Fruit fly (Drosophila melanogaster) whole organism, prepupa: ENCODE measurements around the gene FASN2.

Source experiments
- CG10631 ChIP-seq: fragments of 200-800 bp; sonication (Bioruptor generic); optimal IDR thresholded peaks from 2 replicates; lab custom pipeline; 2016; ENCODE audit warnings: missing biosample characterization, missing genetic modification characterization
- CG15336 ChIP-seq: fragments of 200-800 bp; sonication (Bioruptor generic); IDR thresholded peaks from 2 replicates; pipeline ENCODE4 v1.3.6; 2022; ENCODE audit warnings: missing biosample characterization, missing genetic modification characterization
- CG1621 ChIP-seq: fragments of 200-800 bp; sonication (Bioruptor generic); optimal IDR thresholded peaks from 3 replicates; lab custom pipeline; 2018; ENCODE audit warnings: missing biosample characterization, mild to moderate bottlenecking, missing genetic modification characterization
- CG16779 ChIP-seq: fragments of 200-800 bp; sonication (Bioruptor generic); optimal IDR thresholded peaks from 3 replicates; lab custom pipeline; 2017; ENCODE audit warnings: missing biosample characterization, mild to moderate bottlenecking, missing genetic modification characterization
- CG3032 ChIP-seq: fragments of 200-800 bp; optimal IDR thresholded peaks from 2 replicates; lab custom pipeline; 2019; ENCODE audit warnings: missing biosample characterization, mild to moderate bottlenecking, missing genetic modification characterization, moderate library complexity
- CG31627 ChIP-seq: fragments of 200-800 bp; sonication (Bioruptor generic); optimal IDR thresholded peaks from 3 replicates; lab custom pipeline; 2016; ENCODE audit warnings: missing biosample characterization, missing genetic modification characterization
- CG32006 ChIP-seq: fragments of 200-800 bp; sonication (Bioruptor generic); optimal IDR thresholded peaks from 3 replicates; lab custom pipeline; 2017; ENCODE audit warnings: missing biosample characterization, mild to moderate bottlenecking, missing genetic modification characterization
- CG34406 ChIP-seq: fragments of 200-800 bp; sonication (Bioruptor generic); optimal IDR thresholded peaks from 3 replicates; lab custom pipeline; 2016; ENCODE audit warnings: missing biosample characterization, missing genetic modification characterization
- CG4318 ChIP-seq: fragments of 200-800 bp; sonication (Bioruptor generic); optimal IDR thresholded peaks from 3 replicates; lab custom pipeline; 2017; ENCODE audit warnings: missing biosample characterization, mild to moderate bottlenecking, missing genetic modification characterization
- CG6163 ChIP-seq: fragments of 200-800 bp; sonication (Bioruptor generic); IDR thresholded peaks from 3 replicates; pipeline ENCODE4 v1.3.6; 2022; ENCODE audit warnings: missing biosample characterization, missing genetic modification characterization
- CG6276 ChIP-seq: fragments of 200-800 bp; sonication (Bioruptor generic); optimal IDR thresholded peaks from 2 replicates; lab custom pipeline; 2017; ENCODE audit warnings: missing biosample characterization, mild to moderate bottlenecking, missing genetic modification characterization
- CG6808 ChIP-seq: fragments of 200-800 bp; sonication (Bioruptor generic); optimal IDR thresholded peaks from 3 replicates; lab custom pipeline; 2017; ENCODE audit warnings: missing biosample characterization, missing genetic modification characterization, mild to moderate bottlenecking, moderate library complexity, missing genetic modification reagents
- CG7368 ChIP-seq: fragments of 200-800 bp; sonication (Bioruptor generic); optimal IDR thresholded peaks from 3 replicates; lab custom pipeline; 2016; ENCODE audit warnings: missing biosample characterization, missing genetic modification characterization
- CG8119 ChIP-seq: fragments of 200-800 bp; sonication (Bioruptor generic); IDR thresholded peaks from 3 replicates; pipeline ENCODE4 v1.3.6; 2022; ENCODE audit warnings: missing biosample characterization, missing genetic modification characterization
- CG8319 ChIP-seq: fragments of 200-800 bp; sonication (Bioruptor generic); optimal IDR thresholded peaks from 3 replicates; lab custom pipeline; 2016; ENCODE audit warnings: missing biosample characterization, missing genetic modification characterization
- Eip78C ChIP-seq: fragments of 200-800 bp; sonication (Bioruptor generic); peaks from one replicate; lab custom pipeline; 2016; ENCODE audit warnings: missing biosample characterization, missing genetic modification characterization
- Eip93F ChIP-seq: fragments of 200-800 bp; sonication (Bioruptor generic); optimal IDR thresholded peaks from 2 replicates; lab custom pipeline; 2016; ENCODE audit warnings: missing biosample characterization, mild to moderate bottlenecking, missing genetic modification characterization
- Hr4 ChIP-seq: fragments of 200-800 bp; sonication (Bioruptor generic); optimal IDR thresholded peaks from 3 replicates; lab custom pipeline; 2016; ENCODE audit warnings: missing biosample characterization, missing genetic modification characterization
- Lpt ChIP-seq: fragments of 200-800 bp; sonication (Bioruptor generic); optimal IDR thresholded peaks from 3 replicates; lab custom pipeline; 2016; ENCODE audit warnings: missing biosample characterization, missing genetic modification characterization
- OdsH ChIP-seq: fragments of 200-800 bp; sonication (Bioruptor generic); optimal IDR thresholded peaks from 3 replicates; lab custom pipeline; 2016; ENCODE audit warnings: missing biosample characterization, missing genetic modification characterization
- Smox ChIP-seq: fragments of 200-800 bp; sonication (Bioruptor generic); optimal IDR thresholded peaks from 3 replicates; lab custom pipeline; 2016; ENCODE audit warnings: missing biosample characterization, missing genetic modification characterization
- Sox14 ChIP-seq: fragments of 200-800 bp; sonication (Bioruptor generic); optimal IDR thresholded peaks from 3 replicates; lab custom pipeline; 2016; ENCODE audit warnings: missing biosample characterization, missing genetic modification characterization
- Sox15 ChIP-seq: fragments of 200-800 bp; sonication (Bioruptor generic); optimal IDR thresholded peaks from 3 replicates; lab custom pipeline; 2016; ENCODE audit warnings: missing biosample characterization, missing genetic modification characterization
- achi ChIP-seq: fragments of 200-800 bp; sonication (Bioruptor generic); optimal IDR thresholded peaks from 3 replicates; lab custom pipeline; 2016; ENCODE audit warnings: missing biosample characterization, missing genetic modification characterization
- acj6 ChIP-seq: fragments of 200-800 bp; sonication (Bioruptor generic); optimal IDR thresholded peaks from 3 replicates; lab custom pipeline; 2016; ENCODE audit warnings: missing biosample characterization, missing genetic modification characterization
- cyc ChIP-seq: fragments of 200-800 bp; sonication (Bioruptor generic); optimal IDR thresholded peaks from 3 replicates; lab custom pipeline; 2016; ENCODE audit warnings: missing biosample characterization, missing genetic modification characterization
- dac ChIP-seq: fragments of 200-800 bp; sonication (Bioruptor generic); optimal IDR thresholded peaks from 2 replicates; lab custom pipeline; 2017; ENCODE audit warnings: missing biosample characterization, mild to moderate bottlenecking, missing genetic modification characterization
- eg ChIP-seq: fragments of 200-800 bp; sonication (Bioruptor generic); IDR thresholded peaks from 3 replicates; pipeline ENCODE4 v1.3.6; 2022; ENCODE audit warnings: missing biosample characterization, missing genetic modification characterization
- esn ChIP-seq: fragments of 200-800 bp; sonication (Bioruptor generic); optimal IDR thresholded peaks from 2 replicates; lab custom pipeline; 2016; ENCODE audit warnings: missing biosample characterization, mild to moderate bottlenecking, missing genetic modification characterization, moderate library complexity
- fd59A ChIP-seq: fragments of 200-800 bp; sonication (Bioruptor generic); optimal IDR thresholded peaks from 2 replicates; lab custom pipeline; 2017; ENCODE audit warnings: missing biosample characterization, mild to moderate bottlenecking, missing genetic modification characterization, missing genetic modification reagents
- fd85E ChIP-seq: fragments of 200-800 bp; sonication (Bioruptor generic); optimal IDR thresholded peaks from 3 replicates; lab custom pipeline; 2016; ENCODE audit warnings: missing biosample characterization, missing genetic modification characterization
- fkh ChIP-seq: fragments of 200-800 bp; sonication (Bioruptor generic); optimal IDR thresholded peaks from 3 replicates; lab custom pipeline; 2017; ENCODE audit warnings: missing biosample characterization, mild to moderate bottlenecking, missing genetic modification characterization, moderate library complexity
- lz ChIP-seq: fragments of 200-800 bp; sonication (Bioruptor generic); optimal IDR thresholded peaks from 3 replicates; lab custom pipeline; 2016; ENCODE audit warnings: missing biosample characterization, missing genetic modification characterization
- net ChIP-seq: fragments of 200-800 bp; sonication (Bioruptor generic); optimal IDR thresholded peaks from 3 replicates; lab custom pipeline; 2016; ENCODE audit warnings: missing biosample characterization, missing genetic modification characterization
- pdm3 ChIP-seq: fragments of 200-800 bp; sonication (Bioruptor generic); optimal IDR thresholded peaks from 3 replicates; lab custom pipeline; 2016; ENCODE audit warnings: missing biosample characterization, missing genetic modification characterization
- salr ChIP-seq, 2 experiments: fragments of 200-800 bp; sonication (Bioruptor generic); optimal IDR thresholded peaks; 3 replicates each; lab custom pipeline; 2016 to 2018; ENCODE audit warnings: missing biosample characterization in 2 of 2, missing genetic modification characterization in 2 of 2, mild to moderate bottlenecking in 1 of 2
- topi ChIP-seq: fragments of 200-800 bp; sonication (Bioruptor generic); optimal IDR thresholded peaks from 3 replicates; lab custom pipeline; 2016; ENCODE audit warnings: missing biosample characterization, missing genetic modification characterization
- vri ChIP-seq: fragments of 200-800 bp; sonication (Bioruptor generic); optimal IDR thresholded peaks from 3 replicates; lab custom pipeline; 2016; ENCODE audit warnings: missing biosample characterization, mild to moderate bottlenecking, missing genetic modification characterization

The FASN2 gene

dm6 chr2L:3043647-3044046 lies at the start of gene FASN2:
Gene FASN2 (plus strand): TSS chr2L:3043947.
- no peak for TF ChIP-seq CG6276 (GFP tag; lab: Kevin White, UChicago)
- TF ChIP-seq net, result no peak

dm6 chr2L:2999113-2999512 lies 44.6 kb upstream of the FASN2 start, which contains the start of gene Ccdc85:
Gene Ccdc85 (plus strand): TSS chr2L:2999286.
- TF ChIP-seq CG6163 (GFP tag; lab: Robert Waterston, UW) (0 out of 3 replicates have a peak, but pooled peaks have one; percentile 7), Sox14 (GFP tag; lab: Kevin White, UChicago) (peak; percentile 12), CG1621 (tag; lab: Kevin White, UChicago) (peak; percentile 4), CG7368 (GFP tag; lab: Kevin White, UChicago) (no peak), esn (GFP tag; lab: Kevin White, UChicago) (peak; percentile 26), Eip78C (GFP tag; lab: Kevin White, UChicago) (peak; percentile 41)

- TF ChIP-seq CG34406 (GFP tag; lab: Kevin White, UChicago) (no peak), fkh (GFP tag; lab: Kevin White, UChicago) (peak; percentile 69), eg (GFP tag; lab: Robert Waterston, UW) (0 out of 3 replicates have a peak, but pooled peaks have one; percentile 9), Eip78C (GFP tag; lab: Kevin White, UChicago) (peak; percentile 38)
These were observed 44.1 kb upstream of the FASN2 start for dm6 chr2L:2999609-3000008.

dm6 chr2L:3000517-3000934 lies 43.2 kb upstream of the FASN2 start:
- TF ChIP-seq cyc (GFP tag; lab: Kevin White, UChicago) (no peak), CG6276 (GFP tag; lab: Kevin White, UChicago) (no peak), esn (GFP tag; lab: Kevin White, UChicago) (no peak), CG4318 (GFP tag; lab: Kevin White, UChicago) (no peak), pdm3 (GFP tag; lab: Kevin White, UChicago) (no peak), fd59A (GFP tag; lab: Kevin White, UChicago) (no peak), CG10631 (GFP tag; lab: Kevin White, UChicago) (no peak), CG15336 (GFP tag; lab: Robert Waterston, UW) (no peak), vri (GFP tag; lab: Kevin White, UChicago) (no peak), CG7368 (GFP tag; lab: Kevin White, UChicago) (no peak), CG6808 (no peak), CG8319 (GFP tag; lab: Kevin White, UChicago) (no peak), dac (GFP tag; lab: Kevin White, UChicago) (no peak), Lpt (GFP tag; lab: Kevin White, UChicago) (no peak), Sox15 (no peak), lz (GFP tag; lab: Kevin White, UChicago) (no peak)

dm6 chr2L:3001953-3002352 lies 41.8 kb upstream of the FASN2 start:
- TF ChIP-seq eg (GFP tag; lab: Robert Waterston, UW), result peak; percentile 58; the same call in 2 of the 3 replicates
- TF ChIP-seq achi (GFP tag; lab: Kevin White, UChicago), result peak; percentile 1
- TF ChIP-seq Smox, result no peak
- no peak for TF ChIP-seq CG7368 (GFP tag; lab: Kevin White, UChicago)
- no peak for TF ChIP-seq acj6 (GFP tag; lab: Kevin White, UChicago)
- TF ChIP-seq CG4318 (GFP tag; lab: Kevin White, UChicago), result peak; percentile 20
- TF ChIP-seq CG16779 (tag; lab: Kevin White, UChicago), result no peak
- TF ChIP-seq OdsH (GFP tag; lab: Kevin White, UChicago), result peak; percentile 29
- TF ChIP-seq CG31627 (GFP tag; lab: Kevin White, UChicago), result no peak
- peak; percentile 69 for TF ChIP-seq CG15336 (GFP tag; lab: Robert Waterston, UW)
- TF ChIP-seq Hr4 (GFP tag; lab: Kevin White, UChicago), result peak; percentile 36
- TF ChIP-seq CG6163 (GFP tag; lab: Robert Waterston, UW), result peak; percentile 59; the same call in 2 of the 3 replicates
- peak; percentile 54 for TF ChIP-seq Lpt (GFP tag; lab: Kevin White, UChicago)
- TF ChIP-seq CG32006 (GFP tag; lab: Kevin White, UChicago), result peak; percentile 72
- no peak for TF ChIP-seq fd85E (GFP tag; lab: Kevin White, UChicago)
- TF ChIP-seq CG3032 (tag; lab: Kevin White, UChicago), result no peak
- peak; percentile 79 for TF ChIP-seq Eip78C (GFP tag; lab: Kevin White, UChicago)
- TF ChIP-seq Sox15, result no peak
- TF ChIP-seq salr (GFP tag; optimal IDR thresholded peaks at IDR 0.05; lab: Kevin White, UChicago), result peak in 1 of 2 experiments; percentile 36
- no peak for TF ChIP-seq dac (GFP tag; lab: Kevin White, UChicago)
- TF ChIP-seq net, result no peak
- TF ChIP-seq Eip93F, result no peak
- TF ChIP-seq CG6276 (GFP tag; lab: Kevin White, UChicago), result peak; percentile 63
- no peak for TF ChIP-seq fd59A (GFP tag; lab: Kevin White, UChicago)
- no peak for TF ChIP-seq topi (GFP tag; lab: Kevin White, UChicago)
- TF ChIP-seq CG6808, result no peak
- peak; percentile 17 for TF ChIP-seq pdm3 (GFP tag; lab: Kevin White, UChicago)
- no peak for TF ChIP-seq fkh (GFP tag; lab: Kevin White, UChicago)
- peak; percentile 70 for TF ChIP-seq CG8119 (GFP tag; lab: Robert Waterston, UW)
